Worm (Caenorhabditis elegans) whole organism, L2 larva: ENCODE results near the gene egl-21.

Experiments
- C34F6.9 ChIP-seq: fragments of 150-350 bp; optimal IDR thresholded peaks from 2 replicates; lab custom pipeline; 2014; ENCODE audit warnings: missing biosample characterization, missing genetic modification characterization
- F13H6.1 ChIP-seq: sonication (generic microtip); optimal IDR thresholded peaks from 2 replicates; lab custom pipeline; 2016; ENCODE audit warnings: missing genetic modification characterization, missing compliant biosample characterization
- R02D3.7 ChIP-seq: fragments of 150-350 bp; optimal IDR thresholded peaks from 2 replicates; lab custom pipeline; 2014; ENCODE audit warnings: missing biosample characterization, missing genetic modification characterization
- Y55F3AM.14 ChIP-seq: fragments of 200-800 bp; sonication (Bioruptor generic); optimal IDR thresholded peaks from 2 replicates; lab custom pipeline; 2018; ENCODE audit warnings: mild to moderate bottlenecking, missing genetic modification characterization, missing compliant biosample characterization
- ZK546.5 ChIP-seq: sonication (generic microtip); optimal IDR thresholded peaks from 2 replicates; lab custom pipeline; 2017; ENCODE audit warnings: missing biosample characterization, missing genetic modification characterization
- alr-1 ChIP-seq: fragments of 150-350 bp; optimal IDR thresholded peaks from 2 replicates; lab custom pipeline; 2014; ENCODE audit warnings: missing biosample characterization, missing genetic modification characterization
- blmp-1 ChIP-seq: sonication (generic microtip); optimal IDR thresholded peaks from 2 replicates; lab custom pipeline; 2017; ENCODE audit warnings: missing genetic modification characterization, mild to moderate bottlenecking, missing compliant biosample characterization, antibody characterized with exemption, moderate library complexity; ENCODE audit not compliant: insufficient read depth
- ceh-16 ChIP-seq: fragments of 150-350 bp; optimal IDR thresholded peaks from 2 replicates; lab custom pipeline; 2014; ENCODE audit warnings: missing biosample characterization, missing genetic modification characterization
- ceh-82 ChIP-seq: fragments of 150-350 bp; optimal IDR thresholded peaks from 2 replicates; lab custom pipeline; 2014; ENCODE audit warnings: missing biosample characterization, missing genetic modification characterization
- crh-2 ChIP-seq: sonication (generic microtip); optimal IDR thresholded peaks from 2 replicates; lab custom pipeline; 2017; ENCODE audit warnings: missing biosample characterization, missing genetic modification characterization
- dmd-4 ChIP-seq: sonication (generic microtip); optimal IDR thresholded peaks from 2 replicates; lab custom pipeline; 2017; ENCODE audit warnings: missing biosample characterization, missing genetic modification characterization
- egl-27 ChIP-seq: sonication (generic microtip); optimal IDR thresholded peaks from 3 replicates; lab custom pipeline; 2017; ENCODE audit warnings: missing biosample characterization, missing genetic modification reagents, missing genetic modification characterization
- gmeb-1 ChIP-seq: fragments of 150-350 bp; optimal IDR thresholded peaks from 2 replicates; lab custom pipeline; 2014; ENCODE audit warnings: missing biosample characterization, missing genetic modification characterization
- lin-39 ChIP-seq: fragments of 150-350 bp; optimal IDR thresholded peaks from 2 replicates; lab custom pipeline; 2014; ENCODE audit warnings: missing biosample characterization, missing genetic modification reagents, missing genetic modification characterization
- lsy-2 ChIP-seq, 2 experiments: fragments of 150-350 bp in 1 of 2; sonication (generic microtip) in 1 of 2; optimal IDR thresholded peaks; 2 replicates each; lab custom pipeline; 2014 to 2017; ENCODE audit warnings: missing biosample characterization in 2 of 2, missing genetic modification characterization in 2 of 2
- mab-5 ChIP-seq: fragments of 150-350 bp; optimal IDR thresholded peaks from 2 replicates; lab custom pipeline; 2014; ENCODE audit warnings: missing biosample characterization, missing genetic modification characterization
- mbf-1 ChIP-seq: sonication (generic microtip); optimal IDR thresholded peaks from 2 replicates; lab custom pipeline; 2017; ENCODE audit warnings: missing biosample characterization, missing genetic modification characterization
- mdl-1 ChIP-seq, 2 experiments: fragments of 150-350 bp in 1 of 2; sonication (generic microtip) in 1 of 2; optimal IDR thresholded peaks; 2 replicates each; lab custom pipeline; 2017; ENCODE audit warnings: missing biosample characterization in 2 of 2, missing genetic modification characterization in 2 of 2
- nhr-12 ChIP-seq: fragments of 150-350 bp; optimal IDR thresholded peaks from 2 replicates; lab custom pipeline; 2014; ENCODE audit warnings: missing biosample characterization, missing genetic modification characterization
- nhr-129 ChIP-seq: fragments of 150-350 bp; optimal IDR thresholded peaks from 2 replicates; lab custom pipeline; 2014; ENCODE audit warnings: missing biosample characterization, missing genetic modification characterization
- nhr-21 ChIP-seq: fragments of 150-350 bp; optimal IDR thresholded peaks from 2 replicates; lab custom pipeline; 2014; ENCODE audit warnings: missing biosample characterization, missing genetic modification characterization
- nhr-237 ChIP-seq: fragments of 150-350 bp; optimal IDR thresholded peaks from 2 replicates; lab custom pipeline; 2014; ENCODE audit warnings: missing biosample characterization, missing genetic modification characterization
- nhr-25 ChIP-seq: fragments of 150-350 bp; sonication (generic microtip); optimal IDR thresholded peaks from 3 replicates; lab custom pipeline; 2014; ENCODE audit warnings: missing biosample characterization, missing genetic modification characterization
- nhr-6 ChIP-seq: fragments of 150-350 bp; optimal IDR thresholded peaks from 2 replicates; lab custom pipeline; 2014; ENCODE audit warnings: missing biosample characterization, missing genetic modification characterization
- peb-1 ChIP-seq: fragments of 150-350 bp; optimal IDR thresholded peaks from 2 replicates; lab custom pipeline; 2014; ENCODE audit warnings: missing biosample characterization, missing genetic modification characterization
- unc-39 ChIP-seq: fragments of 150-350 bp; optimal IDR thresholded peaks from 2 replicates; lab custom pipeline; 2014; ENCODE audit warnings: missing biosample characterization, missing genetic modification characterization
- unc-55 ChIP-seq: fragments of 150-350 bp; sonication (generic microtip); optimal IDR thresholded peaks from 3 replicates; lab custom pipeline; 2014; ENCODE audit warnings: missing biosample characterization, missing genetic modification reagents, missing genetic modification characterization
- unc-62 ChIP-seq: fragments of 150-350 bp; optimal IDR thresholded peaks from 2 replicates; lab custom pipeline; 2014; ENCODE audit warnings: missing biosample characterization, missing genetic modification reagents, missing genetic modification characterization
- zag-1 ChIP-seq: fragments of 150-350 bp; optimal IDR thresholded peaks from 2 replicates; lab custom pipeline; 2014; ENCODE audit warnings: missing biosample characterization, missing genetic modification characterization
- ztf-1 ChIP-seq: fragments of 200-800 bp; sonication (Bioruptor generic); conservative IDR thresholded peaks from 2 replicates; pipeline ENCODE4 v1.3.6; 2022; ENCODE audit warnings: missing genetic modification characterization, missing compliant biosample characterization
- ztf-11 ChIP-seq: sonication (generic microtip); optimal IDR thresholded peaks from 2 replicates; lab custom pipeline; 2017; ENCODE audit warnings: missing biosample characterization, missing genetic modification characterization
- ztf-4 ChIP-seq: fragments of 150-350 bp; optimal IDR thresholded peaks from 2 replicates; lab custom pipeline; 2014; ENCODE audit warnings: missing biosample characterization, missing genetic modification characterization

egl-21 gene

ce11 chrIV:10530648-10531047, 49.0 kb upstream of the egl-21 start, which contains the start of gene T07G12.2:
T07G12.2 (plus strand) TSS chrIV:10530709.
- TF ChIP-seq mab-5 (tag; lab: Kevin White, UChicago) (no peak), nhr-129 (tag; lab: Kevin White, UChicago) (no peak), ztf-11 (no peak), blmp-1 (no peak), dmd-4 (no peak), unc-62 (no peak), nhr-6 (tag; lab: Kevin White, UChicago) (no peak), nhr-25 (tag; lab: Kevin White, UChicago) (no peak), egl-27 (no peak), ZK546.5 (tag; lab: Kevin White, UChicago) (no peak), F13H6.1 (tag; lab: Kevin White, UChicago) (no peak), mdl-1 (tag; optimal IDR thresholded peaks at IDR 0.05; lab: Kevin White, UChicago) (no peak), ztf-4 (tag; lab: Kevin White, UChicago) (no peak), peb-1 (tag; lab: Kevin White, UChicago) (no peak), nhr-21 (tag; lab: Kevin White, UChicago) (no peak), ztf-1 (no peak), Y55F3AM.14 (GFP tag; lab: Kevin White, UChicago) (no peak), unc-39 (tag; lab: Kevin White, UChicago) (no peak), ceh-82 (tag; lab: Kevin White, UChicago) (no peak)

- no peak for TF ChIP-seq nhr-12 (tag; lab: Kevin White, UChicago)
- peak; percentile 5 for TF ChIP-seq C34F6.9 (tag; lab: Kevin White, UChicago)
- peak; percentile 6 for TF ChIP-seq zag-1 (tag; lab: Kevin White, UChicago)
- TF ChIP-seq lsy-2 (tag; optimal IDR thresholded peaks at IDR 0.05; lab: Kevin White, UChicago), result peak in 1 of 2 experiments; percentile 36
- peak; percentile 2 for TF ChIP-seq F13H6.1 (tag; lab: Kevin White, UChicago)
- TF ChIP-seq nhr-21 (tag; lab: Kevin White, UChicago), result no peak
- TF ChIP-seq alr-1 (tag; lab: Kevin White, UChicago), result no peak
- peak; percentile 18 for TF ChIP-seq crh-2 (tag; lab: Kevin White, UChicago)
Observed at ce11 chrIV:10524095-10524829, 42.6 kb upstream of the egl-21 start, which contains the start of gene C02F4.5. C02F4.5 (minus strand) TSS chrIV:10524145.

ce11 chrIV:10521106-10521505, 39.5 kb upstream of the egl-21 start, which contains the start of gene cal-4:
cal-4 (plus strand) TSS chrIV:10521406.
- no peak for TF ChIP-seq gmeb-1
- no peak for TF ChIP-seq peb-1 (tag; lab: Kevin White, UChicago)
- TF ChIP-seq nhr-237 (tag; lab: Kevin White, UChicago), result no peak
- TF ChIP-seq lin-39 (tag; lab: Kevin White, UChicago), result no peak
- no peak for TF ChIP-seq ZK546.5 (tag; lab: Kevin White, UChicago)
- no peak for TF ChIP-seq nhr-12 (tag; lab: Kevin White, UChicago)
- no peak for TF ChIP-seq unc-55 (GFP tag; lab: Kevin White, UChicago)

ce11 chrIV:10518652-10519051, 37.0 kb upstream of the egl-21 start:
- TF ChIP-seq mbf-1 (tag; lab: Kevin White, UChicago) (no peak), nhr-25 (tag; lab: Kevin White, UChicago) (no peak)

- no peak for TF ChIP-seq nhr-129 (tag; lab: Kevin White, UChicago)
- no peak for TF ChIP-seq crh-2 (tag; lab: Kevin White, UChicago)
- no peak for TF ChIP-seq ztf-11
- TF ChIP-seq dmd-4, result no peak
- no peak for TF ChIP-seq R02D3.7 (tag; lab: Kevin White, UChicago)
- no peak for TF ChIP-seq ceh-16
- TF ChIP-seq egl-27, result no peak
- TF ChIP-seq, all 48 proteins: peak for 0
Observed at ce11 chrIV:10515128-10515527, 33.5 kb upstream of the egl-21 start, which contains the start of gene C02F4.4. C02F4.4 (minus strand) TSS chrIV:10515228.
